Worm (Caenorhabditis elegans): ENCODE measurements around the gene sfxn-1.4.

Gene sfxn-1.4

DNA sequence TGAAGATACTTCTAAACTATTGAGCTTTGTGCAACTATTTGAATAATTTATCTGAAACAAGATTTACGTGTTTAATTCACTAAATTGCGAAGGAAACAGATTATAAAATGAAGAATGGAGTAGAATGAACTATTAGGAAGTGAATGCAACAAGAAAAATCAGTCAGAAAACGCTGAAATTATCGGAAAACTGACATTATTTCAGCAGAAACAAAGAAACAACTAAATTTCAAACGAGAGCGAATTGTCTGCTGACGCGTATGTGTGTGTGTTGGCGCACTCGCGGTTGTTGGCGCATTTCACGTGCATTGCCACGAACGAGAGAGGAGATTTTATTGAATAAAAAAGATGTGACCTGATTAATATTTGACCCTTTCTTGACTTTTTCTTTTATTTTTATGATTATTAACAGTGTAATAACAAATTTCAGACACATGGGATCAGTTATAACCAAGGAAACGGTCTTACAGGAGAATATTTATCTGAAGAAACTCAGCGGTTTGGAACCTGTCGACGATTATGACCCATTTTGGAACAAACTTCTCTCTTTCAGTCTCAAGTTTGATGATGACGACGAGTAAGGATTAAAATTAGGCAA is 5.1 kb downstream of the sfxn-1.4 start, which contains the start of the genes trr-1 and C47D12.2 (continued):
- no peak for TF ChIP-seq dsc-1 (tag; optimal IDR thresholded peaks at IDR 0.05)
- TF ChIP-seq unc-86 (tag; optimal IDR thresholded peaks at IDR 0.05) = peak; percentile 48
- TF ChIP-seq nhr-11 (tag; optimal IDR thresholded peaks at IDR 0.05) = no peak
- TF ChIP-seq pax-3 (tag; optimal IDR thresholded peaks at IDR 0.05) = no peak
- TF ChIP-seq mdl-1 (tag; optimal IDR thresholded peaks at IDR 0.05) = no peak
- no peak for TF ChIP-seq unc-30 (tag; optimal IDR thresholded peaks at IDR 0.05)
- TF ChIP-seq ces-1 (GFP tag; optimal IDR thresholded peaks at IDR 0.05) = no peak
- no peak for TF ChIP-seq nhr-84 (tag; optimal IDR thresholded peaks at IDR 0.05)
- TF ChIP-seq tlp-1 (tag; optimal IDR thresholded peaks at IDR 0.05) = no peak
- no peak for TF ChIP-seq ceh-90 (tag; optimal IDR thresholded peaks at IDR 0.05)
- no peak for TF ChIP-seq aha-1 (tag; optimal IDR thresholded peaks at IDR 0.05)

DNA sequence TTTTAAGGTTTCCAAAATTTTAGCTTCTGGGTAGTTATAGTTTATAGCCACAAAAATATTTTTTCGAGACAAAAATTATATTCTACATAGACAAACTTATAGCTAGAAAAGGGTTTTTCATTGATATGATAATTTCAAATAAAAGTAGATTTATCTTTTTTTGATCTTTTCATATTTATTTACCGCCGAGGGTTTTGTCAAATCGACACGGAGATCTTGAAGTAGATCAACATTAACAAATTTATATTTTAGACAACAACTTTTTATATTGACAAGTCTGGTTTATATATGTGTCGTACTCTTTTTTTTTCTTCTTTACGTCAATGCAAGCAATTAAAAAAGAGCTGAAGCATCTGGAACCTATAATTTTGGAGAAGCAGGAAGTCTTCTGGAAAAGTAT is 22.2 kb downstream of the sfxn-1.4 start:
- no peak for TF ChIP-seq pax-3 (tag; optimal IDR thresholded peaks at IDR 0.05)
- TF ChIP-seq ama-1 (optimal IDR thresholded peaks at IDR 0.05) = no peak
- TF ChIP-seq egl-13 (tag; optimal IDR thresholded peaks at IDR 0.05) = no peak
- no peak for TF ChIP-seq pag-3 (tag; optimal IDR thresholded peaks at IDR 0.05; ENCODE audit: borderline replicate concordance, insufficient read depth)
- peak; percentile 38 for TF ChIP-seq fkh-4 (tag; optimal IDR thresholded peaks at IDR 0.05; ENCODE audit: borderline replicate concordance)

DNA sequence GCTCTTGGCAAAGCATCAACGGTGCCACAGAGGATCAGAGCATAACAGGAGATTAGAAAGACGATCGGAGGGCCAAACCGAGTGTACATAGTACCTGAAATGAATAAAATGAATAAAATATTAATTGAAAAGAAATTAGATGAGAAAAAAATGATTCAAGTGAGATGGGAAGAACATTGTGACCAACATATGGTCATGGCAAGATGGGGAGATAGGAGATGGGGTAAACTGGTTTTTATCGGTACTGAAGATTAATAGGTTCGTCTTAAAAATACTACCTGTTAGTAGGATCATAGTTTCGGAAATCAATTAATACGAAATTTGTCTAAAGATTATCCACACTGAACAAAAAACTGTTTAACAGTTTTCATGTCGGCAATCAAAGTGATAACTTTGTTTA is 24.0 kb downstream of the sfxn-1.4 start, which contains the start of gene nep-1:
Gene nep-1, minus strand, starts transcription at position 101 of the 400 bp plus-strand sequence.
- no peak for TF ChIP-seq nhr-12 (tag; optimal IDR thresholded peaks at IDR 0.05)
- no peak for TF ChIP-seq hlh-17 (GFP tag; optimal IDR thresholded peaks at IDR 0.05; ENCODE audit: borderline replicate concordance)
- TF ChIP-seq ztf-4 (tag; optimal IDR thresholded peaks at IDR 0.05) = no peak
- peak; percentile 23 for TF ChIP-seq nhr-20 (tag; optimal IDR thresholded peaks at IDR 0.05)
- TF ChIP-seq lin-14 (GFP tag; optimal IDR thresholded peaks at IDR 0.05) = peak; percentile 45
- TF ChIP-seq grh-1 (GFP tag; IDR thresholded peaks at IDR 0.05) = peak; percentile 39; the same call in 1 of the 2 replicates
- TF ChIP-seq lin-13 (GFP tag; optimal IDR thresholded peaks at IDR 0.05) = no peak
- TF ChIP-seq nhr-85 (tag) = peak; percentile 57
- TF ChIP-seq elt-3 (tag; optimal IDR thresholded peaks at IDR 0.05) = peak in 4 of 6 experiments; percentile 17 to 40 (median 27)
- peak; percentile 0 for TF ChIP-seq unc-130 (tag; optimal IDR thresholded peaks at IDR 0.05)

DNA sequence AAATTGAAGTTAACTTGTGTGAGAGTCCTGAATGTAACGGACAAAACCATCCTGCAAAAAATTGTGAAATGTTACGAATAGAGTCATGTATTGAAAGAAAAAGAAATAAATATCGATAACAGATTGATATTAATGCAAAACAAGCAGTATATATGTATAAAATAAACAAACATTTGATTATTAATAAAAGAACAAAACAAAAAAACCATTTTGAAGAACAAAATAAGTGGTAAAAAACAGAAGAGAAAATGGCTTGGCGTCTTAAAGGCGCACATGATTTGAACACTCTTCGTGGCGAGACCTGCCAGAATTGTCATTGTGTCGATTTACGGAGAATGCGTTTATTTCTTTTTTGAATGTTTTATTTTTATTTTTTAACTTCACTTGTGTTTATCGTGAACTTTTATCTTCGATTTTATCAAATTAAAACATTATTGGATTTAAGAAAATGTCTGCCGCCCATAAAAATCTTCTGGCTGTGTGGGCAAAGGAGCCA is 28.3 kb downstream of the sfxn-1.4 start, which contains the start of the genes rad-23 and rpn-12:
Gene rad-23, minus strand, starts transcription at position 51 of the 496 bp plus-strand sequence.
Gene rpn-12, plus strand, starts transcription at position 446 of the 496 bp plus-strand sequence.
- TF ChIP-seq lin-14 (GFP tag; optimal IDR thresholded peaks at IDR 0.05) (peak; percentile 61), dpl-1 (GFP tag; optimal IDR thresholded peaks at IDR 0.05) (peak; percentile 59 to 75 (median 65)), unc-130 (tag; optimal IDR thresholded peaks at IDR 0.05) (peak; percentile 60), rnt-1 (tag; optimal IDR thresholded peaks at IDR 0.05) (peak; percentile 50), nhr-20 (tag; optimal IDR thresholded peaks at IDR 0.05) (peak; percentile 36), isw-1 (GFP tag; IDR thresholded peaks at IDR 0.05) (peak; percentile 37; the same call in 1 of the 2 replicates), pqm-1 (tag; optimal IDR thresholded peaks at IDR 0.05) (no peak), elt-3 (tag; optimal IDR thresholded peaks at IDR 0.05) (peak in 2 of 6 experiments; percentile 12 to 47), tbx-2 (tag; optimal IDR thresholded peaks at IDR 0.05) (peak; percentile 41), C16A3.4 (tag; optimal IDR thresholded peaks at IDR 0.05) (peak; percentile 70), pag-3 (tag; optimal IDR thresholded peaks at IDR 0.05; ENCODE audit: borderline replicate concordance, insufficient read depth) (no peak), unc-86 (tag; optimal IDR thresholded peaks at IDR 0.05) (peak; percentile 21), ceh-82 (tag; optimal IDR thresholded peaks at IDR 0.05) (peak in 2 of 3 experiments; percentile 31 to 53), lin-35 (GFP tag; optimal IDR thresholded peaks at IDR 0.05) (peak; percentile 77 to 85), lin-15B (tag; optimal IDR thresholded peaks at IDR 0.05) (peak; percentile 60), ceh-8 (GFP tag; optimal IDR thresholded peaks at IDR 0.05) (no peak), dsc-1 (tag; optimal IDR thresholded peaks at IDR 0.05) (peak; percentile 19), nhr-77 (tag; optimal IDR thresholded peaks at IDR 0.05) (peak; percentile 59), xbp-1 (tag; optimal IDR thresholded peaks at IDR 0.05) (peak; percentile 51), ceh-63 (GFP tag; optimal IDR thresholded peaks at IDR 0.05) (no peak), mdl-1 (tag; optimal IDR thresholded peaks at IDR 0.05) (peak in 1 of 2 experiments; percentile 22), nhr-71 (tag; optimal IDR thresholded peaks at IDR 0.05) (peak; percentile 66), nhr-90 (tag; optimal IDR thresholded peaks at IDR 0.05; ENCODE audit: poor library complexity) (peak; percentile 24), nhr-85 (tag) (peak; percentile 73), efl-1 (optimal IDR thresholded peaks at IDR 0.05) (peak; percentile 72 to 75), efl-1 (GFP tag; optimal IDR thresholded peaks at IDR 0.05 in 1 of 2) (peak; percentile 65 to 93), snu-23 (GFP tag; optimal IDR thresholded peaks at IDR 0.05) (peak; percentile 69), blmp-1 (tag; optimal IDR thresholded peaks at IDR 0.05) (peak; percentile 75), skn-1 (tag; optimal IDR thresholded peaks at IDR 0.05) (peak; percentile 100)

Data from whole organism, L1 larva.